Fruit fly (Drosophila melanogaster) ovary, adult (tissue): ENCODE results near the gene eIF3d1.

ENCODE experiments used
- CG17801 ChIP-seq: fragments of 200-800 bp; optimal IDR thresholded peaks from 2 replicates; lab custom pipeline; 2019; ENCODE audit warnings: missing biosample characterization, mild to moderate bottlenecking, missing genetic modification characterization, moderate library complexity; ENCODE audit not compliant: partially characterized antibody

eIF3d1 gene

DNA sequence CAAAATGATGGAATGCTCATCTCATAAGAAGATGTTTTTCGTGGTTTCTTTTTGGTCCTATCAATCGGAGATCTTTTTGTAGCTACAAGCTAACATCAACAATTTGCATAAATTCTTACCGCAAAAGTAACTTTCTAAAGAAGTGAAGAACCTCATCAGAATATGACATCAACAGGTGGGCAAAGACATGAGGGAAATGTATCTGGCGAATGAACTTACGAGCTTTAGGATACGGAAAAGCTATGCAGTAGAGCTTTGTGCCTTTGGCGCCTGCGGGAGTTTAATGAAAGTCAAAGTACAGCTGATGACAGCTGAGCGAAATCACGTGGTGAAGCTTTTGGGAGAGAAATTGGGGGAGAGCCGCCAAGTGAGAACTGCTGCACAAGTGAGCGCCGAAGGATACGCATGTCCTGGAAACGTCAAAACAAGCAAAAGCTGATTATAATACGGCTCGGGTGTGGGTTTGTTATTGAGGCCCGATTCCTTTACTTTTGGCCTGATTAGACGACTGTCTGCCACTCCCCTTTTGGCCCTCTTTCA, 13.1 kb upstream of the eIF3d1 start:
- TF ChIP-seq CG17801 (GFP tag; lab: Kevin White, UChicago) = no peak

DNA sequence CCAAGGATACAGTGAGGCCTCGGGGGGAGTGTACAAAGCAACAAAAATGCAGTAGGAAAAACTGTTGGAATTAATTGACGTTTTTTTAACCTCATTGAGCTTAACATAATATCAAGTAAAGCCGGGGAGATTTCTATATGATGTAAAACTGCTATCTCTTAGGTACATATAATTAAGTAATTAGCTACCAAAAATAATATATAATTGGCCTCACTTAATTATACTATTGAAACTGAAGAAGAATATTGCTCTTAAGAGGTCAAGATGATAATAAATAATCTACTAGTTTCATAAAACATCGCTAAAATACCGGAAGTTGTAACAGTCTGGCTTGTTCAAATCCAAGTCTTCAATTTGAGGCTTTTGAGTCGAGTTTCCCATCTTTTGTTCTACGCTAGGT, 12.4 kb upstream of the eIF3d1 start:
- no peak for TF ChIP-seq CG17801 (GFP tag; lab: Kevin White, UChicago)

DNA sequence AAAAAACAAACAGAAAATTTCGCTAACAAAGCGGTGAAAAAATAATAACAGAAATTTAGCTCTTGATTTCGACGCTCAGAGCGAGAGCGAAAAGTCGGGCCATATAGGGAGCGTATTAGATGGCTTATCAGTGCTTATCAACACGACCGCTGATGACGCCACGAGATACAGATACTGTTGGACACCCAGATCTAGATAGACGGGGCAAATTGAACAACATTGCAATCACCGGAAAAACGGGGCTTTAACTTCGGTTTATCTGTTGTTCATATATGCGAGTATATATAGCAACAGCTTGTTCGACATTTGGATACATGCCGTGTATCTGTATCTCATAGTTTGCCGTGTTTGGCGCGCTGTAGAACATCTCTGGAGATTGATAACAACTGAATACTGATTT, 11.3 kb upstream of the eIF3d1 start:
- TF ChIP-seq CG17801 (GFP tag; lab: Kevin White, UChicago) = no peak

DNA sequence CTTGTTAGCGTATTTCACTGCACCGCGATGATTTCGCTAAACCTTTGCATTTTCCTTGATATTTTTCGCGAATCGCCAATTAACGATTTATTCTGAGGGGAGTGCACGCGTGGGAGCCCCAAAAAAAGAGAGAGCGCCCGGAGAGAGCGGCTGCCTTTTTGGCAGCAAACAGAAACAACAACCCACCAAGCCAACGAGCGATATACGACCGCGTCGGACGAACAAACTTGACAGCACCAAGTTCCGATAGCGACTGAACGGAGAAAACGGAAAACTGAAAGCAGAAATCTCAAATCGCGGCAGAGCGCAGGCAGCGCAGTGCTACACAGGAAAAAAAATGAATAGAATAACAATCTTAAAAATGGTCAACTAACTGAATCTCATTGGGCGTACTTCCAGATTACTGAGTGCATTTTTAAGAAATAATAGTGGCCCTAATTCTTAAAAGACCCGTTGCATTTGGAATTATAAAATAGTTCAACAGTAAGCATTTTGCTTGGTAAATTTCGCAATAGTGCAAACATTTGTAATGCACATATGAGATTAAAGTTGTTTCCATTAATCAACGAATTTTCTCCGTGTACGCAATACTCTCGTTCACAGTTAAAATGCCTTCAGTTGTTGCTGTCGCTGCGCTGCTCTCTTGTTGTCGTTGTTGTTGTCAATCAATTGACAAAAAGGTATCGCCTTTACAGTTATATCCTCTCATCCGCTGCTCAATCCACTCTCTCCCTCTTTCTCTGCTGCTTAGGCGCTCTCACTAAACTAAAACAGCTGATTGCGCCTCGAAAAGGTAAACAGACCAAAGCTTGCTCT, 10.2 kb upstream of the eIF3d1 start, which contains the start of gene CG31145:
TSS of gene CG31145 (minus strand) at position 259 of the 816 bp plus-strand sequence.
- peak; percentile 98 for TF ChIP-seq CG17801 (GFP tag; lab: Kevin White, UChicago)

DNA sequence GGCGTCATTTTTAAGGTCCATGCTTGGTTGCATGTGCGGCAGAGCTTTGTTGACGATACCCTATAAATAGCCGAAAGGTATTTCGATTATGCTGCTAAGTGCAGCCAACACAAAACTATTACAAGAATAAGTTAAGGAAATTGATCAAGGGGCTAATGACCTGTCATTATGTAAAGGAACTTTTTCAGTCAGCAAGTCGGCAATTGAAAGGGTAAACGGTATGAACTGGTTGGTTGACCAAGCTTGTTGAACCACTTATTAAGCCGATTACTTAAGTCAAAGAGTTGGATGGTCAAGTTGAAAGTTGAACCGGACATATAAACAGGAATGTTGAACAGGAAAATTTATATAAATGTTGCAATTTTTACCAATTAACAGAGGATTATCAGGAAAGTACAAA, 6.8 kb upstream of the eIF3d1 start:
- no peak for TF ChIP-seq CG17801 (GFP tag; lab: Kevin White, UChicago)

DNA sequence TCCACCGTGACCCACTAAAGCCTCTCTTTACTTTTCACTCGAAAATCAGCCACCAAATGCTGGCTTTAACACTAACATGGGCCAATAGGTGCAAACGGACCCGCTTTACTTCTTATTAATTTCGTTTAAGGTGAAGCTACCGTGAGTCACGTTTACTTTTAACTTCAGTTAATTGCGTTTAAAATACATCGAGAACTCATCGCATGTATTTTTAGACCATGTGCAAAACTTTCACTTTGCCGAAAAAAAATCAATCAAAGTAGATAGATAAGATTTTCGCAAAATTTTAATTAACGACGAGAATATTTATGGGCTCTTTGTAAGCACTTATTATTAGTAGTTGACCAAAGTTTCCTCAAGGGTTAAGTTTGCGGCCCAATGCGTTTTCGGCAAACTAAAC, 5.5 kb upstream of the eIF3d1 start:
- no peak for TF ChIP-seq CG17801 (GFP tag; lab: Kevin White, UChicago)

DNA sequence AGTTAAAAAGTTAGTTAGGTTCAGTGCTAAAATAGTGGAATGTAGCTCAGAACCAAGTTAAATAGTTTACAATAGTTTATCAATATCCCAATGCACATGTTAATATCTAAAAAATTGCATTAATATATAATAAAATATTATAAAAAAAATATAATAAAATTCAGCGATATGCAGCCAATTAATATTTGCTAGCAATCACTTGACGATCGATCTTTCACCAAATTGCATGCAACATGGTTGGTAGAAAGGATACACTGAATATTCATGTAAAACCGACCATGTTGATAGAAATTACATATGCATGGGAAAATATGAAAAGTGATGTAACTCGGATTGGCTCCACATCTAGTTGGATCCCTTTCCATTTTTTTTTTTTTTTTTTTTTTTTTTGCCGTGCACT, 4.2 kb upstream of the eIF3d1 start:
- TF ChIP-seq CG17801 (GFP tag; lab: Kevin White, UChicago) = no peak

DNA sequence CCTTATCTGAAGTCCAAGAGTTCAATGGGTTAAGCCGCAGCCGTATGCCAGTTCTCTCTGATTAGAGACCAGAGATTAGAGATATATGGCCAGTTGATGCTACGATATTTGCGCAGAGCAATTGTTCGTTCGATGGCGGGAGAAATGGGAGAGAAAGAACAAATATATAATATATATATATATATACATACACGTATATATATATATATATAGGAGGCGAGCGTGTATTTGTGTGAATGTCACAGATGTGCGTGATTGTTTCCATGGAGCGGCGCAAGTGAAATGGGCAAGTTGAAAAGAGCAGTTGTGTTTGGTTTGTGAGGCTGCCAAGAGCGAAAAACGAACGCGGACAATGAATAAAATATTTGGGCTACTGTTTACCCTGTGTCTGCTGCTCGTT, 2.8 kb upstream of the eIF3d1 start, which contains the start of gene GILT3:
TSS of gene GILT3 (plus strand) at position 301 of the 400 bp plus-strand sequence.
- no peak for TF ChIP-seq CG17801 (GFP tag; lab: Kevin White, UChicago)

DNA sequence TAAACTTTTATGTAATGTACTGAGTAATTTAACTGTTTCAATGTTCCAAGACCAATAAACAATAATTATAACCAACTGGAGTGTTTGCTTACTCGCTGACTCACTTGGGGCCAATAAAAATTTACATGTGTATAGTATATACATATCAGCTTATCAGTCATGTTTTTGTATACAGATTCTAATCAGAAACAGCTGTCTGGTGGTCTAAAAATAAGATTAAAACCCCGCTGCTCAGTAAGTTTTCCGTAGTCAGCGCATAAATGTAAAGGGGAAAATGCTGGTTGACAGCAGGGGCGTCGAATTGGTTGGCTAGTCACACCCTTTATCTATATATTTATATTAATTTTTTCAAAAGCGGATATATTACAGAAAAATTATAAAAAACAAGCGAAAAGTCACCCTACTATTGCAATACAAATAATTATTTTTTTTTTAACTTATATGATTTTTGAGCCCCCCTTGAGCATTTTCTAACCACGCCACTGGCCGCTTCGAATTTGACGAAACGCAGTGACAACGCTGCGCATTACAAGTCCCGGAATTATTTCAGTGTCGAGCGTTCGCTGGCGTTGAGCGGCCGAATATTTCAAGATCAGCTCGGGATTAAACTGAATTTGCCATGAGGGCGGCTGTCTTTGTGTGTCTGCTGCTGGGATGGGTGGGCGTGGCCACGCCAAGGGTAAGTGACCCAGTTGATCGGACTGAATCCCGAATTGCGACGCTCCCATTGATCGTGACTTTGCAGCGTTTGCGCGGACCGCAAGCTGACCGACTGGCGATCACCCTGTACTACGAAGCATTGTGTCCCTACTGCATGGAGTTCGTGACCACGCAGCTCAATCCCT, 1.3 kb upstream of the eIF3d1 start, which contains the start of gene GILT2:
TSS of gene GILT2 (plus strand) at position 547 of the 845 bp plus-strand sequence.
- TF ChIP-seq CG17801 (GFP tag; lab: Kevin White, UChicago) = peak; percentile 97

DNA sequence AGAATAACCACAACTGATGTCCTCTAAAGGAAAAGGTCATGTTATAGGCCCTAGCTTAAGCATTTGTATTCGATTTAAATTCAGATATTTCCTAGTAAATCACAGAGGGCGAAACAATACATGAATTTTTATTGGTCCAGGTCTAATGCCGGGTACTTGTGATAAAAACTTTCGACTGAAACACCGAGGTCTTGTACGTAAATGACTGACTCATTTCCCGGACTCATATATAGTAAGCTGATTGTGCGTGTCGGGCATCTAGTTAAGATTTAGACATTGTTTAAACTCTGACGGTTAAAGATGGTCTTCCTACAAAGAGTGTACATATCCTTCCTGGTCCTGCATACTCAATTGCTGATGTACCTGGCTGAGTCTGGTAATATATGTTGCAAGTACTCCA, 2.4 kb downstream of the eIF3d1 start, which contains the start of gene CG16710:
TSS of gene CG16710 (plus strand) at position 301 of the 400 bp plus-strand sequence.
- no peak for TF ChIP-seq CG17801 (GFP tag; lab: Kevin White, UChicago)

DNA sequence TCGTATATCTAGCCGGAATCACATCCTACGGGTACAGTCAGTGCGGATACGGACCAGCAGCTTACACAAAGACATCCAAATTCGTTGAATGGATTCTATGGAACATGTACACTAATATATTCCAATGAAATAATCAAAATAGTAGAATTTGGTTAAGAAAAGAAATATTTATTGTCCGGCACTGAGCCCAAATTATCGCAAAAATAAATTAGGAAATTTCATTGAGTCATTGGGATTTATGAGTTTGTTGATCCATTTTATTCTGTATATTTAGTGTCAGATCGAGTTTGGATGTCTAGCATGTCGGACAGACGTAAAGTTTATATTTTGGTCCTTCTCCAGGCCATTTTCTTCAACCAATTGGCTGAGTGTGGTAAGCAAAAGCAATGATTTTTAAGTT, 3.9 kb downstream of the eIF3d1 start, which contains the start of gene CG18754:
TSS of gene CG18754 (plus strand) at position 301 of the 400 bp plus-strand sequence.
- no peak for TF ChIP-seq CG17801 (GFP tag; lab: Kevin White, UChicago)

DNA sequence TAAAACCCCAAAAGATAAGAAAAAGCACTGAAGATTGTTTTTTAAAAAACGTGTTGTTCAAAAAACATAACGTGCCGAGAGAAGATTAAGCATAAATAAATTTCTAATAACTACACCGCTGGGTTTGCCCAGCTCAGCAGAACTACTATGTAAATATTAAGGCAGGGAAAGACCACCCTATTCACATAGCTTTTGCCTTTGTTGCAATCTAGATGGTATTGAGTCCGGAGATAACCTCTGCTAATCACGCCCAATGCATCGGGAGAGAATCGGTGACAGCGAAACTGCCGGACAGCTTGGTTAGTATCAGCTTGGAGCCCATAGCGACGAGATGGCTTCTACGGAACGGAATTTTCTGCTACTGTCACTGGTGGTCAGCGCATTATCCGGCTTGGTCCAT, 6.1 kb downstream of the eIF3d1 start, which contains the start of gene SPE:
TSS of gene SPE (plus strand) at position 301 of the 400 bp plus-strand sequence.
- no peak for TF ChIP-seq CG17801 (GFP tag; lab: Kevin White, UChicago)

DNA sequence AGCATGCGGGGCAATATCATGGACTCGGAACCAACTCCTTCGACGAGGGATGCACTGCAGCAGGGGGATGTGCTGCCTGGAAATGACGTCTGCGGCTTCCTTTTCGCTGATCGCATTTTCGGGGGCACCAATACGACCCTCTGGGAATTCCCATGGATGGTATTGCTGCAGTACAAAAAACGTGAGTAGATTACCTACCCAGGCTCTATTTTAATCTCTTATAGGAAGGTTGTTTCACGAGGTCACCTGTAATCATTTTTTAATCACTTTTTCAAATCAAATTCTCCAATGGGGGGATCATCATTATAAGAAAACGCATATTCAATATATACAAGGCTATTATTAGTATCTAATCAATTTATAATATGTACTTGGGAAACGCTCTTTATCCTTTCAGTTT, 7.1 kb downstream of the eIF3d1 start:
- no peak for TF ChIP-seq CG17801 (GFP tag; lab: Kevin White, UChicago)

DNA sequence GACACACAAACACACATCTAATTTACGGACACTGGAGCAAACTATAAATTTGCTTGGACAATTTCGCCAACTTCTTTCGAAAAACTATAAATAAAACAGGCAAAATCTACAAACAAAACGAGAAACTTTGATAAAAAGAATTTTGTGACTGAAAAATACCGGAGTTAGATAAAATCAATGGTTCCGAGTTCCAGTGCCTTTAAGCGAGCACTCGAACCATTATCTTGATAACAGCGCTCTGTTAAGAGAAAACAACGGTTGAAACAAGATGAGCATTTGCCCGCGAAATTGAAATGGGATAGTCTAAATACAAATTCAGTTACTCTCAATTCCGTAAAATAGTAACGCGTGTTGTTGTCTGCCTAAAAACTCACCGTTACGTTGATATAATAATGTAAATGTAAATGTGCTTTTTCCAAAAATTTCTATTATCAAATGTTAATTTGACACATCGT, 14.8 kb downstream of the eIF3d1 start, which contains the start of gene CG10254:
TSS of gene CG10254 (minus strand) at position 405 of the 455 bp plus-strand sequence.
- no peak for TF ChIP-seq CG17801 (GFP tag; lab: Kevin White, UChicago)
